Fruit fly (Drosophila melanogaster) whole organism, prepupa: ENCODE data around the gene ova.

Source experiments
- CG10631 ChIP-seq: fragments of 200-800 bp; sonication (Bioruptor generic); optimal IDR thresholded peaks from 2 replicates; lab custom pipeline; 2016; ENCODE audit warnings: missing biosample characterization, missing genetic modification characterization
- CG8319 ChIP-seq: fragments of 200-800 bp; sonication (Bioruptor generic); optimal IDR thresholded peaks from 3 replicates; lab custom pipeline; 2016; ENCODE audit warnings: missing biosample characterization, missing genetic modification characterization
- dsx ChIP-seq: fragments of 200-800 bp; optimal IDR thresholded peaks from 3 replicates; lab custom pipeline; 2019; ENCODE audit warnings: missing biosample characterization, mild to moderate bottlenecking, missing genetic modification characterization, moderate library complexity; ENCODE audit not compliant: poor library complexity, severe bottlenecking
- vri ChIP-seq: fragments of 200-800 bp; sonication (Bioruptor generic); optimal IDR thresholded peaks from 3 replicates; lab custom pipeline; 2016; ENCODE audit warnings: missing biosample characterization, mild to moderate bottlenecking, missing genetic modification characterization

- TF ChIP-seq CG8319 (GFP tag; lab: Kevin White, UChicago) (no peak), vri (GFP tag; lab: Kevin White, UChicago) (no peak), dsx (GFP tag; lab: Kevin White, UChicago) (no peak), CG10631 (no peak)
Measured at dm6 chr2L:10269854-10270253, 38.4 kb upstream of the ova start, which contains the start of gene Mulk.
